Worm (Caenorhabditis elegans) whole organism, L3 larva: ENCODE data around the gene kvs-4.
"Not testable (repeated sequence)": the region's sequence is repeated elsewhere in the genome, so short reads cannot be mapped to it uniquely, and the experiment has no call there.

Source experiments
- ama-1 ChIP-seq: fragments of 150-350 bp; optimal IDR thresholded peaks from 2 replicates; lab custom pipeline; 2018
- fos-1 ChIP-seq: fragments of 150-350 bp; optimal IDR thresholded peaks from 2 replicates; lab custom pipeline; 2014; ENCODE audit warnings: missing biosample characterization, missing genetic modification characterization
- lin-15B ChIP-seq: fragments of 150-350 bp; optimal IDR thresholded peaks from 2 replicates; lab custom pipeline; 2014; ENCODE audit warnings: missing biosample characterization, missing genetic modification characterization
- lin-39 ChIP-seq: fragments of 150-350 bp; optimal IDR thresholded peaks from 2 replicates; lab custom pipeline; 2018; ENCODE audit warnings: missing biosample characterization, missing genetic modification reagents, missing genetic modification characterization
- nhr-11 ChIP-seq: fragments of 150-350 bp; optimal IDR thresholded peaks from 2 replicates; lab custom pipeline; 2014; ENCODE audit warnings: missing biosample characterization, missing genetic modification characterization
- nhr-12 ChIP-seq: fragments of 150-350 bp; optimal IDR thresholded peaks from 2 replicates; lab custom pipeline; 2014; ENCODE audit warnings: missing biosample characterization, missing genetic modification characterization
- nhr-28 ChIP-seq: fragments of 150-350 bp; optimal IDR thresholded peaks from 2 replicates; lab custom pipeline; 2014; ENCODE audit warnings: missing biosample characterization, missing genetic modification characterization
- nhr-76 ChIP-seq: fragments of 150-350 bp; sonication (generic microtip); optimal IDR thresholded peaks from 5 replicates; lab custom pipeline; 2014; ENCODE audit warnings: missing biosample characterization, missing genetic modification characterization
- skn-1 ChIP-seq: fragments of 150-350 bp; optimal IDR thresholded peaks from 2 replicates; lab custom pipeline; 2014; ENCODE audit warnings: missing biosample characterization, missing genetic modification characterization
- tbx-2 ChIP-seq: sonication (generic microtip); optimal IDR thresholded peaks from 2 replicates; lab custom pipeline; 2016; ENCODE audit warnings: mild to moderate bottlenecking, missing genetic modification characterization, missing compliant biosample characterization
- unc-39 ChIP-seq: sonication (generic microtip); optimal IDR thresholded peaks from 4 replicates; lab custom pipeline; 2017; ENCODE audit warnings: missing biosample characterization, missing genetic modification characterization
- unc-62 ChIP-seq: fragments of 150-350 bp; sonication (generic microtip); optimal IDR thresholded peaks from 4 replicates; lab custom pipeline; 2014; ENCODE audit warnings: missing biosample characterization, missing genetic modification reagents, missing genetic modification characterization
- zag-1 ChIP-seq: fragments of 150-350 bp; optimal IDR thresholded peaks from 2 replicates; lab custom pipeline; 2014; ENCODE audit warnings: missing biosample characterization, missing genetic modification characterization

ce11 chrIII:11029337-11029736, 17.0 kb downstream of the kvs-4 start, which contains the start of gene Y48A6B.8:
- not testable (repeated sequence) for TF ChIP-seq unc-39; zag-1 (tag; lab: Kevin White, UChicago); lin-15B (tag; lab: Kevin White, UChicago); nhr-11 (tag; lab: Kevin White, UChicago); nhr-12 (tag; lab: Kevin White, UChicago); ama-1; nhr-28; nhr-76 (tag; lab: Kevin White, UChicago); skn-1 (tag; lab: Kevin White, UChicago); unc-62 (GFP tag; lab: Kevin White, UChicago); tbx-2; lin-39 (tag; lab: Kevin White, UChicago); fos-1 (tag; lab: Kevin White, UChicago)
